Worm (Caenorhabditis elegans) whole organism, young adult: ENCODE measurements around the gene K03H9.3.

ENCODE experiments used
- F55B11.4 ChIP-seq: sonication (generic microtip); optimal IDR thresholded peaks from 2 replicates; lab custom pipeline; 2016; ENCODE audit warnings: missing compliant biosample characterization, missing genetic modification characterization, borderline replicate concordance; ENCODE audit not compliant: insufficient read depth
- atf-7 ChIP-seq: sonication (generic microtip); optimal IDR thresholded peaks from 2 replicates; lab custom pipeline; 2017; ENCODE audit warnings: mild to moderate bottlenecking, missing genetic modification characterization, missing compliant biosample characterization
- hlh-12 ChIP-seq: sonication (generic microtip); optimal IDR thresholded peaks from 2 replicates; lab custom pipeline; 2016; ENCODE audit warnings: missing genetic modification characterization, missing compliant biosample characterization
- nhr-27 ChIP-seq: fragments of 200-800 bp; sonication (Bioruptor generic); optimal IDR thresholded peaks from 2 replicates; lab custom pipeline; 2018; ENCODE audit warnings: mild to moderate bottlenecking, missing genetic modification characterization, moderate library complexity, missing compliant biosample characterization

ce11 chrII:6454671-6455070 is 31.8 kb downstream of the K03H9.3 start, which contains the start of gene aptf-1:
- TF ChIP-seq F55B11.4 (tag; lab: Kevin White, UChicago) (no peak), atf-7 (tag; lab: Kevin White, UChicago) (no peak), hlh-12 (no peak), nhr-27 (tag; lab: Kevin White, UChicago) (no peak)
